Comparison of ENCODE assay signal across 6 fruit fly cellular contexts in the genomic region with DNA sequence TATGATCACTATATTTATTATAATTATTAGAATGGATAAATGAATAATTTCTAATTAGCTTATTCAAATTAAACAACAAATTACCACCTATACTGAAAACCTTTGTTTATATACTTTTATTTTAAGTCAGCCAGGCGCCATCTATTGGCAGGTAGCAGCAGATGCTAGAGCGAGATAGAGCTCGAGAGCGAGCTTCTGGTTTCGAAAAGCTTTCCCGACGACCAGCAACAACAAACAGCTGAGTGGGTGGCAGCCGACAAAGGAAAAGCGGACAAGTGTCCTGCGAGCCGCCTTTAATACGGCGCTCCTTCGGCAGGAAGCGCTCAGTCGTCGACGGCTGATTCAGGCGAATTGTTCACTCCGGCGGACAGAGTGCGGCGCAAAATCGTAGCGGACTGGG.
TF ChIP-seq lines count a peak whose summit lies in the region.

A gene (plus strand): TSS at position 337 of the 400 bp plus-strand sequence.

- TF ChIP-seq CTCF in S2 (optimal IDR thresholded peaks at IDR 0.05; lab: Kevin White, UChicago): peak; percentile 66 to 67
- peak; percentile 92 for TF ChIP-seq CTCF in whole organism, embryonic (GFP tag; optimal IDR thresholded peaks at IDR 0.05; lab: Kevin White, UChicago)

TF ChIP-seq in Kc167, 6 proteins besides CTCF, POLR2A, EP300 and RAD21:
- TF ChIP-seq psq (optimal IDR thresholded peaks at IDR 0.05; lab: Kevin White, UChicago) (no peak), h (optimal IDR thresholded peaks at IDR 0.05; lab: Kevin White, UChicago) (peak; percentile 77), ttk (optimal IDR thresholded peaks at IDR 0.05; lab: Kevin White, UChicago) (no peak), Myc (optimal IDR thresholded peaks at IDR 0.05; lab: Kevin White, UChicago) (no peak), insv (optimal IDR thresholded peaks at IDR 0.05; lab: Kevin White, UChicago) (no peak)

TF ChIP-seq in whole organism, adult, 20 proteins besides CTCF, POLR2A, EP300 and RAD21:
- peak; percentile 1 for TF ChIP-seq CG7045 (GFP tag; optimal IDR thresholded peaks at IDR 0.05; lab: Kevin White, UChicago)
- TF ChIP-seq Clk (GFP tag; optimal IDR thresholded peaks at IDR 0.05; lab: Kevin White, UChicago): no peak

TF ChIP-seq in whole organism, embryonic, 481 proteins besides CTCF, POLR2A, EP300 and RAD21 (continues in another document):
- TF ChIP-seq nmo (GFP tag; optimal IDR thresholded peaks at IDR 0.05; lab: Kevin White, UChicago): no peak
- TF ChIP-seq dan (GFP tag; IDR thresholded peaks at IDR 0.05; lab: Robert Waterston, UW): no peak
- no peak for TF ChIP-seq salm (tag; optimal IDR thresholded peaks at IDR 0.05; lab: Kevin White, UChicago)
- TF ChIP-seq sens-2 (GFP tag; IDR thresholded peaks at IDR 0.05; lab: Robert Waterston, UW): no peak
- TF ChIP-seq Sry-β (GFP tag; optimal IDR thresholded peaks at IDR 0.05; lab: Kevin White, UChicago): no peak
- peak; percentile 45 for TF ChIP-seq Six4 (GFP tag; optimal IDR thresholded peaks at IDR 0.05; lab: Kevin White, UChicago)
- no peak for TF ChIP-seq gsb (GFP tag; IDR thresholded peaks at IDR 0.05; lab: Robert Waterston, UW)
- no peak for TF ChIP-seq CG8359 (GFP tag; optimal IDR thresholded peaks at IDR 0.05; lab: Kevin White, UChicago; ENCODE audit: borderline replicate concordance)
- TF ChIP-seq Med (GFP tag; lab: Kevin White, UChicago): peak; percentile 96
- TF ChIP-seq CG11247 (GFP tag; IDR thresholded peaks at IDR 0.05; lab: Robert Waterston, UW): peak; percentile 54; the same call in 1 of the 2 replicates
- TF ChIP-seq nau (GFP tag; optimal IDR thresholded peaks at IDR 0.05; lab: Kevin White, UChicago): peak; percentile 58
- TF ChIP-seq gsb-n (tag; optimal IDR thresholded peaks at IDR 0.05; lab: Kevin White, UChicago): no peak
- TF ChIP-seq phol (tag; optimal IDR thresholded peaks at IDR 0.05; lab: Kevin White, UChicago): no peak
- no peak for TF ChIP-seq CG7556 (GFP tag; optimal IDR thresholded peaks at IDR 0.05; lab: Kevin White, UChicago)
- no peak for TF ChIP-seq Poxn (GFP tag; IDR thresholded peaks at IDR 0.05; lab: Robert Waterston, UW)
- TF ChIP-seq CG15696 (tag; optimal IDR thresholded peaks at IDR 0.05; lab: Kevin White, UChicago): no peak
- no peak for TF ChIP-seq CG14710 (tag; optimal IDR thresholded peaks at IDR 0.05; lab: Kevin White, UChicago)
- TF ChIP-seq zfh2 (GFP tag; optimal IDR thresholded peaks at IDR 0.05; lab: Kevin White, UChicago): no peak
- no peak for TF ChIP-seq CG31365 (tag; optimal IDR thresholded peaks at IDR 0.05; lab: Kevin White, UChicago)
- no peak for TF ChIP-seq CG43689 (GFP tag; IDR thresholded peaks at IDR 0.05; lab: Robert Waterston, UW)
- no peak for TF ChIP-seq CG4404 (GFP tag; IDR thresholded peaks at IDR 0.05; lab: Robert Waterston, UW)
- no peak for TF ChIP-seq tna (GFP tag; IDR thresholded peaks at IDR 0.05; lab: Robert Waterston, UW; ENCODE audit: partially characterized antibody)
- peak; percentile 30 for TF ChIP-seq CG17359 (tag; optimal IDR thresholded peaks at IDR 0.05; lab: Kevin White, UChicago)
- TF ChIP-seq CG17612 (GFP tag; IDR thresholded peaks at IDR 0.05; lab: Robert Waterston, UW): no peak
- no peak for TF ChIP-seq CG9876 (GFP tag; optimal IDR thresholded peaks at IDR 0.05; lab: Kevin White, UChicago)
- no peak for TF ChIP-seq C15 (GFP tag; IDR thresholded peaks at IDR 0.05; lab: Robert Waterston, UW)
- TF ChIP-seq CG10274 (GFP tag; optimal IDR thresholded peaks at IDR 0.05; lab: Kevin White, UChicago): no peak
- peak; percentile 55 for TF ChIP-seq CG11504 (tag; optimal IDR thresholded peaks at IDR 0.05; lab: Kevin White, UChicago)

TF ChIP-seq in whole organism, prepupa, 60 proteins besides CTCF, POLR2A, EP300 and RAD21 (continues in another document):
- TF ChIP-seq CG8632 (GFP tag; optimal IDR thresholded peaks at IDR 0.05; lab: Kevin White, UChicago) (no peak), Blimp-1 (GFP tag; optimal IDR thresholded peaks at IDR 0.05; lab: Kevin White, UChicago) (no peak), Met (GFP tag; optimal IDR thresholded peaks at IDR 0.05; lab: Kevin White, UChicago) (peak; percentile 33), CG1621 (tag; optimal IDR thresholded peaks at IDR 0.05; lab: Kevin White, UChicago) (peak; percentile 25), Sox102F (GFP tag; optimal IDR thresholded peaks at IDR 0.05; lab: Kevin White, UChicago) (peak; percentile 13), CG8319 (GFP tag; optimal IDR thresholded peaks at IDR 0.05; lab: Kevin White, UChicago) (peak; percentile 2), CG10631 (GFP tag; optimal IDR thresholded peaks at IDR 0.05; lab: Kevin White, UChicago) (no peak), svp (GFP tag; lab: Kevin White, UChicago) (no peak), CG11902 (GFP tag; optimal IDR thresholded peaks at IDR 0.05; lab: Kevin White, UChicago) (no peak), lz (GFP tag; optimal IDR thresholded peaks at IDR 0.05; lab: Kevin White, UChicago) (peak; percentile 10), Hr38 (GFP tag; optimal IDR thresholded peaks at IDR 0.05; lab: Kevin White, UChicago) (no peak), CG8119 (GFP tag; IDR thresholded peaks at IDR 0.05; lab: Robert Waterston, UW) (no peak), achi (GFP tag; optimal IDR thresholded peaks at IDR 0.05; lab: Kevin White, UChicago) (peak; percentile 42), Ets96B (tag; optimal IDR thresholded peaks at IDR 0.05; lab: Kevin White, UChicago) (peak; percentile 29), Smox (GFP tag; optimal IDR thresholded peaks at IDR 0.05; lab: Kevin White, UChicago) (no peak), dac (GFP tag; optimal IDR thresholded peaks at IDR 0.05; lab: Kevin White, UChicago) (peak; percentile 21), Eip78C (GFP tag; lab: Kevin White, UChicago) (peak; percentile 59), pdm3 (GFP tag; optimal IDR thresholded peaks at IDR 0.05; lab: Kevin White, UChicago) (peak; percentile 43), OdsH (GFP tag; optimal IDR thresholded peaks at IDR 0.05; lab: Kevin White, UChicago) (peak; percentile 21), CG6854 (GFP tag; optimal IDR thresholded peaks at IDR 0.05; lab: Kevin White, UChicago) (no peak), acj6 (GFP tag; optimal IDR thresholded peaks at IDR 0.05; lab: Kevin White, UChicago) (peak; percentile 14), Lpt (GFP tag; optimal IDR thresholded peaks at IDR 0.05; lab: Kevin White, UChicago) (no peak), net (GFP tag; optimal IDR thresholded peaks at IDR 0.05; lab: Kevin White, UChicago) (peak; percentile 44), CG3919 (GFP tag; optimal IDR thresholded peaks at IDR 0.05; lab: Kevin White, UChicago) (peak; percentile 68), cyc (GFP tag; optimal IDR thresholded peaks at IDR 0.05; lab: Kevin White, UChicago) (peak; percentile 19), CG9139 (GFP tag; optimal IDR thresholded peaks at IDR 0.05; lab: Kevin White, UChicago) (peak; percentile 15), CG31627 (GFP tag; optimal IDR thresholded peaks at IDR 0.05; lab: Kevin White, UChicago) (no peak), CG6163 (GFP tag; IDR thresholded peaks at IDR 0.05; lab: Robert Waterston, UW) (peak; percentile 63; the same call in 1 of the 3 replicates), CG16779 (tag; optimal IDR thresholded peaks at IDR 0.05; lab: Kevin White, UChicago) (no peak)

TF ChIP-seq in whole organism, pupa, 21 proteins besides CTCF, POLR2A, EP300 and RAD21:
- peak; percentile 78 for TF ChIP-seq CG4496 (GFP tag; IDR thresholded peaks at IDR 0.05; lab: Robert Waterston, UW)
- peak; percentile 49 for TF ChIP-seq Ets98B (GFP tag; IDR thresholded peaks at IDR 0.05; lab: Robert Waterston, UW)
- TF ChIP-seq CG34367 (tag; optimal IDR thresholded peaks at IDR 0.05; lab: Kevin White, UChicago): peak; percentile 3
- peak; percentile 39; the same call in 1 of the 3 replicates for TF ChIP-seq fd96Ca (GFP tag; IDR thresholded peaks at IDR 0.05; lab: Robert Waterston, UW)
- peak; percentile 27 for TF ChIP-seq CG8159 (tag; optimal IDR thresholded peaks at IDR 0.05; lab: Kevin White, UChicago)
- no peak for TF ChIP-seq Snoo (tag; optimal IDR thresholded peaks at IDR 0.05; lab: Kevin White, UChicago)
- TF ChIP-seq CG8301 (tag; optimal IDR thresholded peaks at IDR 0.05; lab: Kevin White, UChicago): no peak
- peak; percentile 8 for TF ChIP-seq CG13204 (GFP tag; optimal IDR thresholded peaks at IDR 0.05; lab: Kevin White, UChicago)
- TF ChIP-seq Pif1A (GFP tag; optimal IDR thresholded peaks at IDR 0.05; lab: Kevin White, UChicago): peak; percentile 44
- peak; percentile 44 for TF ChIP-seq CG14655 (GFP tag; optimal IDR thresholded peaks at IDR 0.05; lab: Kevin White, UChicago)
